Worm (Caenorhabditis elegans): ENCODE measurements around the gene srx-44.

DNA sequence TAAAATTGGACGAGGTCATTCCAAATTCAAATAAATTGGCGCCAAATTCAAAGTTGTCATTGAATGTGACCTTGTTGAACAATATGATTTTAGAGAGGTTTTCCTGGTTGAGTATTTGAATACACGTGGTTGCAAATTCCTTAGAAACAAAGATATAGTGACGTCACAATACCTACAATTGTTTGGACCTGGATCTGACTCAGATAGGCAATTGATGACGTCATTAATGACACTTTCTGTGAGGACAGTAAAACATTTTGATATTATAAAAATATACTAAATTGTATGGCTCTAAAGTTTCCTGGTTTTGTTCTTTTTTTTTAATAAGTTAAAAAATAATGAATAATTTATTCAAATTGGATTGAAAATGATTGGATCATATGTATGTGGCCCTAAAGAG, 21.3 kb downstream of the srx-44 start:
- TF ChIP-seq ref-1 (GFP tag; conservative IDR thresholded peaks at IDR 0.05) (no peak), T22C8.4 (GFP tag; IDR thresholded peaks at IDR 0.05) (no peak), flt-1 (GFP tag; IDR thresholded peaks at IDR 0.05) (no peak), med-1 (GFP tag; optimal IDR thresholded peaks at IDR 0.05; ENCODE audit: insufficient read depth) (no peak), ztf-29 (GFP tag; IDR thresholded peaks at IDR 0.05) (no peak), cog-1 (tag; optimal IDR thresholded peaks at IDR 0.05) (no peak)

Data from whole organism, midembryonic.